Fruit fly (Drosophila melanogaster) Kc167 (cell line): ENCODE measurements around the gene CG15923.

ENCODE experiments used
- h ChIP-seq: fragments of >200 bp; optimal IDR thresholded peaks from 3 replicates; lab custom pipeline; 2018; ENCODE audit warnings: missing external identifiers
- insv ChIP-seq: fragments of >200 bp; optimal IDR thresholded peaks from 3 replicates; lab custom pipeline; 2018; ENCODE audit warnings: missing external identifiers
- psq ChIP-seq: fragments of >200 bp; optimal IDR thresholded peaks from 2 replicates; lab custom pipeline; 2017; ENCODE audit warnings: missing external identifiers

- TF ChIP-seq h (lab: Kevin White, UChicago) (no peak), insv (lab: Kevin White, UChicago) (no peak), psq (no peak)
Observed at dm6 chr3R:20600109-20600508, 16.6 kb downstream of the CG15923 start.
